Worm (Caenorhabditis elegans) whole organism, L2 larva: ENCODE data around the gene F42A10.6.

Experiments used
- F13H6.1 ChIP-seq: sonication (generic microtip); optimal IDR thresholded peaks from 2 replicates; lab custom pipeline; 2016; ENCODE audit warnings: missing genetic modification characterization, missing compliant biosample characterization
- R02D3.7 ChIP-seq: fragments of 150-350 bp; optimal IDR thresholded peaks from 2 replicates; lab custom pipeline; 2014; ENCODE audit warnings: missing biosample characterization, missing genetic modification characterization
- Y55F3AM.14 ChIP-seq: fragments of 200-800 bp; sonication (Bioruptor generic); optimal IDR thresholded peaks from 2 replicates; lab custom pipeline; 2018; ENCODE audit warnings: mild to moderate bottlenecking, missing genetic modification characterization, missing compliant biosample characterization
- ZK546.5 ChIP-seq: sonication (generic microtip); optimal IDR thresholded peaks from 2 replicates; lab custom pipeline; 2017; ENCODE audit warnings: missing biosample characterization, missing genetic modification characterization
- alr-1 ChIP-seq: fragments of 150-350 bp; optimal IDR thresholded peaks from 2 replicates; lab custom pipeline; 2014; ENCODE audit warnings: missing biosample characterization, missing genetic modification characterization
- ama-1 ChIP-seq: fragments of 150-350 bp; optimal IDR thresholded peaks from 2 replicates; lab custom pipeline; 2018; ENCODE audit warnings: inconsistent platforms
- blmp-1 ChIP-seq: sonication (generic microtip); optimal IDR thresholded peaks from 2 replicates; lab custom pipeline; 2017; ENCODE audit warnings: missing genetic modification characterization, mild to moderate bottlenecking, missing compliant biosample characterization, antibody characterized with exemption, moderate library complexity; ENCODE audit not compliant: insufficient read depth
- ceh-16 ChIP-seq: fragments of 150-350 bp; optimal IDR thresholded peaks from 2 replicates; lab custom pipeline; 2014; ENCODE audit warnings: missing biosample characterization, missing genetic modification characterization
- ceh-82 ChIP-seq: fragments of 150-350 bp; optimal IDR thresholded peaks from 2 replicates; lab custom pipeline; 2014; ENCODE audit warnings: missing biosample characterization, missing genetic modification characterization
- crh-2 ChIP-seq: sonication (generic microtip); optimal IDR thresholded peaks from 2 replicates; lab custom pipeline; 2017; ENCODE audit warnings: missing biosample characterization, missing genetic modification characterization
- dmd-4 ChIP-seq: sonication (generic microtip); optimal IDR thresholded peaks from 2 replicates; lab custom pipeline; 2017; ENCODE audit warnings: missing biosample characterization, missing genetic modification characterization
- egl-27 ChIP-seq: sonication (generic microtip); optimal IDR thresholded peaks from 3 replicates; lab custom pipeline; 2017; ENCODE audit warnings: missing biosample characterization, missing genetic modification reagents, missing genetic modification characterization
- elt-1 ChIP-seq: fragments of 150-350 bp; optimal IDR thresholded peaks from 2 replicates; lab custom pipeline; 2014; ENCODE audit warnings: missing biosample characterization, missing genetic modification characterization
- elt-3 ChIP-seq: sonication (generic microtip); optimal IDR thresholded peaks from 2 replicates; lab custom pipeline; 2017; ENCODE audit warnings: missing biosample characterization, missing genetic modification characterization
- fos-1 ChIP-seq: fragments of 150-350 bp; optimal IDR thresholded peaks from 2 replicates; lab custom pipeline; 2014; ENCODE audit warnings: missing biosample characterization, missing genetic modification characterization
- gmeb-1 ChIP-seq: fragments of 150-350 bp; optimal IDR thresholded peaks from 2 replicates; lab custom pipeline; 2014; ENCODE audit warnings: missing biosample characterization, missing genetic modification characterization
- lin-11 ChIP-seq: fragments of 150-350 bp; sonication (generic microtip); optimal IDR thresholded peaks from 2 replicates; lab custom pipeline; 2014; ENCODE audit warnings: missing biosample characterization, missing genetic modification characterization, inconsistent platforms, mixed read lengths
- lin-13 ChIP-seq: fragments of 150-350 bp; optimal IDR thresholded peaks from 2 replicates; lab custom pipeline; 2014; ENCODE audit warnings: missing biosample characterization, missing genetic modification reagents, missing genetic modification characterization
- mab-5 ChIP-seq: fragments of 150-350 bp; optimal IDR thresholded peaks from 2 replicates; lab custom pipeline; 2014; ENCODE audit warnings: missing biosample characterization, missing genetic modification characterization
- mbf-1 ChIP-seq: sonication (generic microtip); optimal IDR thresholded peaks from 2 replicates; lab custom pipeline; 2017; ENCODE audit warnings: missing biosample characterization, missing genetic modification characterization
- mdl-1 ChIP-seq, 2 experiments: fragments of 150-350 bp in 1 of 2; sonication (generic microtip) in 1 of 2; optimal IDR thresholded peaks; 2 replicates each; lab custom pipeline; 2017; ENCODE audit warnings: missing biosample characterization in 2 of 2, missing genetic modification characterization in 2 of 2
- nhr-10 ChIP-seq: sonication (generic microtip); optimal IDR thresholded peaks from 2 replicates; lab custom pipeline; 2017; ENCODE audit warnings: missing biosample characterization, missing genetic modification characterization
- nhr-11 ChIP-seq: fragments of 150-350 bp; optimal IDR thresholded peaks from 2 replicates; lab custom pipeline; 2014; ENCODE audit warnings: missing biosample characterization, missing genetic modification characterization
- nhr-12 ChIP-seq: fragments of 150-350 bp; optimal IDR thresholded peaks from 2 replicates; lab custom pipeline; 2014; ENCODE audit warnings: missing biosample characterization, missing genetic modification characterization
- nhr-129 ChIP-seq: fragments of 150-350 bp; optimal IDR thresholded peaks from 2 replicates; lab custom pipeline; 2014; ENCODE audit warnings: missing biosample characterization, missing genetic modification characterization
- nhr-21 ChIP-seq: fragments of 150-350 bp; optimal IDR thresholded peaks from 2 replicates; lab custom pipeline; 2014; ENCODE audit warnings: missing biosample characterization, missing genetic modification characterization
- nhr-25 ChIP-seq: fragments of 150-350 bp; sonication (generic microtip); optimal IDR thresholded peaks from 3 replicates; lab custom pipeline; 2014; ENCODE audit warnings: missing biosample characterization, missing genetic modification characterization
- nhr-6 ChIP-seq: fragments of 150-350 bp; optimal IDR thresholded peaks from 2 replicates; lab custom pipeline; 2014; ENCODE audit warnings: missing biosample characterization, missing genetic modification characterization
- peb-1 ChIP-seq: fragments of 150-350 bp; optimal IDR thresholded peaks from 2 replicates; lab custom pipeline; 2014; ENCODE audit warnings: missing biosample characterization, missing genetic modification characterization
- sem-4 ChIP-seq: fragments of 150-350 bp; optimal IDR thresholded peaks from 2 replicates; lab custom pipeline; 2014; ENCODE audit warnings: missing biosample characterization, missing genetic modification reagents, missing genetic modification characterization
- skn-1 ChIP-seq: sonication (generic microtip); optimal IDR thresholded peaks from 2 replicates; lab custom pipeline; 2017; ENCODE audit warnings: missing biosample characterization, missing genetic modification characterization
- sma-3 ChIP-seq: sonication (generic microtip); optimal IDR thresholded peaks from 2 replicates; lab custom pipeline; 2016; ENCODE audit warnings: missing genetic modification reagents, missing genetic modification characterization, missing compliant biosample characterization
- sma-9 ChIP-seq, 2 experiments: fragments of 150-350 bp in 1 of 2; sonication (generic microtip) in 1 of 2; optimal IDR thresholded peaks; 2 replicates each; lab custom pipeline; 2014 to 2016; ENCODE audit warnings: missing genetic modification characterization in 2 of 2, mild to moderate bottlenecking in 1 of 2, missing biosample characterization in 1 of 2, missing compliant biosample characterization in 1 of 2, missing genetic modification reagents in 1 of 2, moderate library complexity in 1 of 2
- snpc-4 ChIP-seq: fragments of 150-350 bp; optimal IDR thresholded peaks from 2 replicates; lab custom pipeline; 2014; ENCODE audit warnings: missing biosample characterization, missing genetic modification characterization
- unc-39 ChIP-seq: fragments of 150-350 bp; optimal IDR thresholded peaks from 2 replicates; lab custom pipeline; 2014; ENCODE audit warnings: missing biosample characterization, missing genetic modification characterization
- unc-55 ChIP-seq: fragments of 150-350 bp; sonication (generic microtip); optimal IDR thresholded peaks from 3 replicates; lab custom pipeline; 2014; ENCODE audit warnings: missing biosample characterization, missing genetic modification reagents, missing genetic modification characterization
- zag-1 ChIP-seq: fragments of 150-350 bp; optimal IDR thresholded peaks from 2 replicates; lab custom pipeline; 2014; ENCODE audit warnings: missing biosample characterization, missing genetic modification characterization
- ztf-1 ChIP-seq: fragments of 200-800 bp; sonication (Bioruptor generic); conservative IDR thresholded peaks from 2 replicates; pipeline ENCODE4 v1.3.6; 2022; ENCODE audit warnings: missing genetic modification characterization, missing compliant biosample characterization

Gene F42A10.6

ce11 chrIII:6195718-6196117 is 19.1 kb upstream of the F42A10.6 start:
- TF ChIP-seq nhr-21 (tag; lab: Kevin White, UChicago) (no peak), nhr-12 (tag; lab: Kevin White, UChicago) (no peak), elt-3 (tag; lab: Kevin White, UChicago) (no peak), fos-1 (tag; lab: Kevin White, UChicago) (no peak), mbf-1 (no peak), ceh-82 (tag; lab: Kevin White, UChicago) (no peak), mab-5 (tag; lab: Kevin White, UChicago) (no peak), ama-1 (lab: Kevin White, UChicago) (no peak), egl-27 (tag; lab: Kevin White, UChicago) (no peak), ztf-1 (GFP tag; lab: Robert Waterston, UW) (no peak), skn-1 (tag; lab: Kevin White, UChicago) (no peak), sem-4 (no peak), Y55F3AM.14 (no peak)

DNA sequence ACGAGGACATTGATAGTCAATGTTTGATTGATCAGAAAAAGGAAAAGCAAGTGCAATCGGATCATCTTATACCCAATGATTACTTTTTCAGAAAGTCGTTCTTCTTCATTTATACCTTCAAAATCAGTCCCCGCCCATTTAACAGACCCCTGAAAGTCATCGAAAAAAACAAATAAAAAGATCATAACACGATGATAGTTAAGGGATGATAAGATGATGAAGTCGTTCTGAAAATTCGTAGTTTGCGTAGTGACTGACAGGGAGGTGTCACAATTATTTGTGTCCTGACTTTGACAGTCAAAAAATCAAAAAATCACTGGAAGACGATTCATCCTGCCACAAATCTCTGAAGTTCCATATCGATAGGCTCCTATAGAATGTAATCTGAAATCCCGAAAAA is 17.8 kb upstream of the F42A10.6 start, which contains the start of gene ugt-66:
TSS of gene ugt-66 (minus strand) at position 101 of the 400 bp plus-strand sequence.
- TF ChIP-seq ceh-16 (no peak), gmeb-1 (tag; lab: Kevin White, UChicago) (no peak), nhr-129 (no peak), mbf-1 (no peak), R02D3.7 (tag; lab: Kevin White, UChicago) (no peak), nhr-10 (tag; lab: Kevin White, UChicago) (no peak), elt-3 (tag; lab: Kevin White, UChicago) (no peak), Y55F3AM.14 (no peak), nhr-6 (tag; lab: Kevin White, UChicago) (no peak), skn-1 (tag; lab: Kevin White, UChicago) (no peak), unc-39 (tag; lab: Kevin White, UChicago) (no peak), snpc-4 (tag; lab: Kevin White, UChicago) (no peak), peb-1 (tag; lab: Kevin White, UChicago) (no peak), ama-1 (lab: Kevin White, UChicago) (no peak), elt-1 (tag; lab: Kevin White, UChicago) (no peak), unc-55 (GFP tag; lab: Kevin White, UChicago) (no peak)

- TF ChIP-seq ceh-16 (no peak), nhr-12 (tag; lab: Kevin White, UChicago) (no peak), nhr-10 (tag; lab: Kevin White, UChicago) (no peak), Y55F3AM.14 (no peak), unc-39 (tag; lab: Kevin White, UChicago) (no peak), lin-13 (GFP tag; lab: Kevin White, UChicago) (no peak)
Measured at ce11 chrIII:6190810-6191209, 14.1 kb upstream of the F42A10.6 start, which contains the start of gene C23G10.5. TSS of gene C23G10.5 (plus strand) at chrIII:6191110.

- TF ChIP-seq nhr-11 (tag; lab: Kevin White, UChicago) = no peak
- TF ChIP-seq unc-39 (tag; lab: Kevin White, UChicago) = no peak
- no peak for TF ChIP-seq nhr-25
- TF ChIP-seq dmd-4 (tag; lab: Kevin White, UChicago) = no peak
- no peak for TF ChIP-seq alr-1 (tag; lab: Kevin White, UChicago)
Measured at ce11 chrIII:6183118-6183517, 6.5 kb upstream of the F42A10.6 start, which contains the start of gene nas-28. TSS of gene nas-28 (minus strand) at chrIII:6183218.

- TF ChIP-seq unc-55 (GFP tag; lab: Kevin White, UChicago) (no peak), sma-3 (peak; percentile 11), ama-1 (lab: Kevin White, UChicago) (no peak), unc-39 (tag; lab: Kevin White, UChicago) (no peak), skn-1 (tag; lab: Kevin White, UChicago) (peak; percentile 34), ceh-82 (tag; lab: Kevin White, UChicago) (no peak), mdl-1 (tag; optimal IDR thresholded peaks at IDR 0.05; lab: Kevin White, UChicago) (peak in 1 of 2 experiments; percentile 28), ztf-1 (GFP tag; lab: Robert Waterston, UW) (no peak), sma-9 (GFP tag; optimal IDR thresholded peaks at IDR 0.05; lab: Kevin White, UChicago) (peak; percentile 66), sma-9 (tag; optimal IDR thresholded peaks at IDR 0.05; lab: Kevin White, UChicago) (no peak), nhr-129 (peak; percentile 10), crh-2 (tag; lab: Kevin White, UChicago) (peak; percentile 68), ZK546.5 (no peak), zag-1 (no peak), gmeb-1 (tag; lab: Kevin White, UChicago) (peak; percentile 36), alr-1 (tag; lab: Kevin White, UChicago) (no peak), F13H6.1 (tag; lab: Kevin White, UChicago) (peak; percentile 57), fos-1 (tag; lab: Kevin White, UChicago) (peak; percentile 58), blmp-1 (tag; lab: Kevin White, UChicago) (no peak), lin-11 (no peak)
Measured at ce11 chrIII:6180294-6180693, 3.6 kb upstream of the F42A10.6 start.
